Worm (Caenorhabditis elegans): Measurements from ENCODE around the gene ZK616.1.
A peak's percentile ranks its signal among the peaks of the same experiment; 100 is the strongest.

ZK616.1 gene

ce11 chrIV:5369414-5369813, 31.3 kb upstream of the ZK616.1 start, which contains the start of gene F41H10.3:
TSS of gene F41H10.3 (plus strand) at chrIV:5369801.
- TF ChIP-seq ceh-48 (tag; optimal IDR thresholded peaks at IDR 0.05) = peak; percentile 18
- TF ChIP-seq K09A11.1 (tag; optimal IDR thresholded peaks at IDR 0.05; ENCODE audit: insufficient read depth) = no peak

ce11 chrIV:5370914-5371313, 29.8 kb upstream of the ZK616.1 start:
- TF ChIP-seq pax-1 (tag; optimal IDR thresholded peaks at IDR 0.05) (no peak), ceh-30 (tag; optimal IDR thresholded peaks at IDR 0.05) (no peak), fax-1 (tag; optimal IDR thresholded peaks at IDR 0.05) (peak; percentile 33), unc-86 (tag; optimal IDR thresholded peaks at IDR 0.05) (peak; percentile 44), ceh-45 (GFP tag; IDR thresholded peaks at IDR 0.05) (no peak), sdc-2 (tag; optimal IDR thresholded peaks at IDR 0.05) (no peak), nhr-232 (tag; optimal IDR thresholded peaks at IDR 0.05) (peak; percentile 18), ceh-6 (GFP tag; optimal IDR thresholded peaks at IDR 0.05) (no peak), madf-2 (tag; optimal IDR thresholded peaks at IDR 0.05) (no peak), K09A11.1 (tag; optimal IDR thresholded peaks at IDR 0.05; ENCODE audit: insufficient read depth) (peak; percentile 65), ceh-19 (GFP tag; optimal IDR thresholded peaks at IDR 0.05) (no peak), fkh-10 (GFP tag; optimal IDR thresholded peaks at IDR 0.05) (no peak), zip-5 (tag; optimal IDR thresholded peaks at IDR 0.05) (peak; percentile 52), ttx-3 (tag; optimal IDR thresholded peaks at IDR 0.05) (peak; percentile 72), T23F11.4 (GFP tag; optimal IDR thresholded peaks at IDR 0.05) (no peak), eyg-1 (tag; optimal IDR thresholded peaks at IDR 0.05) (no peak), mec-3 (tag; optimal IDR thresholded peaks at IDR 0.05; ENCODE audit: borderline replicate concordance) (no peak), sox-2 (GFP tag; IDR thresholded peaks at IDR 0.05) (no peak), ets-4 (tag; optimal IDR thresholded peaks at IDR 0.05) (no peak), pqm-1 (tag; optimal IDR thresholded peaks at IDR 0.05) (no peak), hlh-8 (tag; optimal IDR thresholded peaks at IDR 0.05) (no peak), hlh-13 (GFP tag; optimal IDR thresholded peaks at IDR 0.05) (no peak), pag-3 (tag; optimal IDR thresholded peaks at IDR 0.05; ENCODE audit: borderline replicate concordance) (no peak), rnt-1 (tag; optimal IDR thresholded peaks at IDR 0.05) (no peak), ceh-22 (tag; optimal IDR thresholded peaks at IDR 0.05) (no peak), ref-2 (tag; optimal IDR thresholded peaks at IDR 0.05) (peak; percentile 20), lin-11 (tag; optimal IDR thresholded peaks at IDR 0.05) (no peak), C08G9.2 (tag; optimal IDR thresholded peaks at IDR 0.05) (no peak), dmd-4 (tag; optimal IDR thresholded peaks at IDR 0.05; ENCODE audit: borderline replicate concordance) (no peak), ama-1 (optimal IDR thresholded peaks at IDR 0.05) (no peak), lim-6 (tag; optimal IDR thresholded peaks at IDR 0.05) (no peak), odd-2 (tag; optimal IDR thresholded peaks at IDR 0.05) (no peak), Y22D7AL.16 (tag; optimal IDR thresholded peaks at IDR 0.05) (no peak), ceh-9 (tag; optimal IDR thresholded peaks at IDR 0.05) (no peak), elt-2 (tag; optimal IDR thresholded peaks at IDR 0.05) (peak; percentile 76), hlh-6 (tag; optimal IDR thresholded peaks at IDR 0.05) (no peak), ztf-16 (tag; optimal IDR thresholded peaks at IDR 0.05) (peak; percentile 21), K02D7.2 (tag; optimal IDR thresholded peaks at IDR 0.05) (peak; percentile 25), pha-4 (tag; optimal IDR thresholded peaks at IDR 0.05) (no peak), pat-9 (tag; optimal IDR thresholded peaks at IDR 0.05) (peak; percentile 52), tbx-2 (tag; optimal IDR thresholded peaks at IDR 0.05) (peak; percentile 50), dve-1 (tag; optimal IDR thresholded peaks at IDR 0.05) (no peak), ceh-14 (tag; optimal IDR thresholded peaks at IDR 0.05) (peak; percentile 39), ceh-2 (tag; optimal IDR thresholded peaks at IDR 0.05) (peak; percentile 43), nfya-1 (tag; optimal IDR thresholded peaks at IDR 0.05) (peak; percentile 49), pha-2 (tag; optimal IDR thresholded peaks at IDR 0.05) (peak; percentile 41), fkh-6 (tag; optimal IDR thresholded peaks at IDR 0.05) (no peak), elt-4 (tag; optimal IDR thresholded peaks at IDR 0.05) (no peak), ceh-31 (tag; optimal IDR thresholded peaks at IDR 0.05) (peak; percentile 47), ceh-48 (tag; optimal IDR thresholded peaks at IDR 0.05) (no peak), hlh-15 (tag; optimal IDR thresholded peaks at IDR 0.05) (peak; percentile 14), ceh-24 (tag; optimal IDR thresholded peaks at IDR 0.05) (no peak)
